Worm (Caenorhabditis elegans): Measurements from ENCODE around the gene srw-38.

The srw-38 gene

DNA sequence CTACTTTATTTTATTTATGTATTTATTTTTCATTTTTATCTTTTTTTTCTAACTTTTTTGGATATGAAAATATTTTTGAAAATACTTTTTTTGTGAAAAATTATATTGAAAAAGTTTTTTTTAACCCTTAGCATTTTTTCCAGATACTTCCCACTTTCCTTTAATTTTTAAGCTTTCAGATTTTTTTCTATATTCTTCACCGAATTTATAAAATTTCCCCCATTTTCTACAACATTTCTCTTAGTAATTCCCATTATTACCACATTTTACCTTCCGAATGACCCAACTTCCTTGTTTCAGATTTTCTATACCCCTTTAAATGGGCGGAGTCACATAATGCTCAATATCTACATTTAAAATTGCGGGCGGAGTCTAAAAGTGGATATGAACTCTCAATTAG, 21.4 kb upstream of the srw-38 start, which contains the start of gene daf-28:
Gene daf-28 (plus strand): TSS at position 301 of the 400 bp plus-strand sequence.
- TF ChIP-seq hmg-4 (GFP tag; optimal IDR thresholded peaks at IDR 0.05): no peak
- TF ChIP-seq pes-1 (GFP tag; IDR thresholded peaks at IDR 0.05): no peak
- no peak for TF ChIP-seq ceh-13 (GFP tag; optimal IDR thresholded peaks at IDR 0.05)
- no peak for TF ChIP-seq sea-1 (GFP tag; conservative IDR thresholded peaks at IDR 0.05)
- TF ChIP-seq ama-1 (optimal IDR thresholded peaks at IDR 0.05): no peak
- no peak for TF ChIP-seq flt-1 (GFP tag; IDR thresholded peaks at IDR 0.05)
- TF ChIP-seq tbx-37 (GFP tag; conservative IDR thresholded peaks at IDR 0.05): no peak

DNA sequence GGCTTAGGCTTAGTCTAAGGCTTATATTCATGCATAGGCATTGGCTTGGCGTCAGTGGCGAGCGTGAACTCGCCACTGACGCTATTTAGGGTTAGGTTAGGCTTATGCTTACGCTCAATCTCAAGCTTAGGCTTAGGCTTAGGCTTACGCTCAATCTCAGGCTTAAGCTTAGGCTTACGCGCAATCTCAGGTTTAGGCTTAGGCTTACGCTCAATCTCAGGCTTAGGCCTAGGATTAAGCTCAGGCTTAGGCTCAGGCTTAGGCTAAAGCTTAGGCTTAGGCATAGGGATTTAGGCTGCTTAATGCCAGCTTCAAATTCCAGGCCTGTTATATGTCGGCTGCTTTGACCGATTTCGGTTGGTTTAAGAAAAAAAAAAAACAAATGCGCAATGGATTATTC, 16.1 kb upstream of the srw-38 start:
- TF ChIP-seq flt-1 (GFP tag; IDR thresholded peaks at IDR 0.05) (no peak), ceh-36 (tag; optimal IDR thresholded peaks at IDR 0.05) (peak; percentile 87)

DNA sequence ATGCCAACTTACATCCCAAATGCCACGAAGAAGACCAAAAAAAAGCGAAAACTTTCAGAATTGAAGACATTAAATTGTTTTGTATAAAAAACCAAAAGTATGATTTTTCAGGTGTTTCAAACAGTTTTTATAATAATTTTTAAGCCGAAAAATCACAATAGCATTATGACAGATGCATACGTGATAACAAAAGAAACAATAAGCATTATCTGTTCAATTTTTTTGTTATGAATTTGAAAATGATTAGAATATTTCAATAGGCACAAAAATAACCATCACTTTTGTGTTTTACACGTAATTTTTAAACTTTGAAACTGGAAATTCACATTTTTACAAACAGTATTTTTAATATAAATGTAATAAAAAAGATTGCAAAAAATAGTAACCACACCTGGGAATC, 14.1 kb upstream of the srw-38 start, which contains the start of gene Y116F11B.17:
Gene Y116F11B.17 (minus strand): TSS at position 101 of the 400 bp plus-strand sequence.
- TF ChIP-seq ama-1 (optimal IDR thresholded peaks at IDR 0.05) (no peak), B0310.2 (tag; optimal IDR thresholded peaks at IDR 0.05) (no peak), aly-1 (tag; optimal IDR thresholded peaks at IDR 0.05) (no peak), F13C5.2 (tag; optimal IDR thresholded peaks at IDR 0.05) (no peak), ets-7 (tag; optimal IDR thresholded peaks at IDR 0.05) (no peak), tbx-11 (GFP tag; IDR thresholded peaks at IDR 0.05) (no peak), sea-1 (GFP tag; conservative IDR thresholded peaks at IDR 0.05) (no peak), tbx-37 (GFP tag; conservative IDR thresholded peaks at IDR 0.05) (no peak), flt-1 (GFP tag; IDR thresholded peaks at IDR 0.05) (no peak), ceh-13 (GFP tag; optimal IDR thresholded peaks at IDR 0.05) (no peak), hnd-1 (tag; optimal IDR thresholded peaks at IDR 0.05) (no peak), scrt-1 (GFP tag; IDR thresholded peaks at IDR 0.05) (no peak), hmg-4 (GFP tag; optimal IDR thresholded peaks at IDR 0.05) (no peak), pes-1 (GFP tag; IDR thresholded peaks at IDR 0.05) (no peak), hmbx-1 (tag; optimal IDR thresholded peaks at IDR 0.05) (no peak), tra-4 (tag; optimal IDR thresholded peaks at IDR 0.05) (no peak), ceh-36 (tag; optimal IDR thresholded peaks at IDR 0.05) (no peak)

DNA sequence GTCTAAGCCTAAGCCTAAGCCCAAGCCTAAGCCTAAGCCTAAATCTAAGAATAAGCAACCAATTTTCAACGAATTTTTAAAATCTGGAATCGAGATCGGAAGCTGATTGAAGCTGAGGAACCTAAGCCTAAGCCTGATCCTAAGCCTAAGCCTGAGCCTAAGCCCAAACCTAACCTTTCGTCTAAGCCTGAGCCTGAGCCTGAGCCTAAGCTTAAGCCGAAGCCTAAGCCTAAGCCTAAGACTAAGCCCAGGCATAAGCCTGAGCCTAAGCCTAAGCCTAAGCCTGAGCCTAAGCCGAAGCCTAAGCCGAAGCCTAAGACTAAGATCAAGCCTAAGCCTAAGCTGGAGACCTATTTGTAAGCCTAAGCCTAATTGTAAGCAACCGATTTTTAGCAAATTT, 8.8 kb upstream of the srw-38 start:
- TF ChIP-seq ama-1 (optimal IDR thresholded peaks at IDR 0.05): no peak
- no peak for TF ChIP-seq ets-7 (tag; optimal IDR thresholded peaks at IDR 0.05)
- no peak for TF ChIP-seq sea-1 (GFP tag; conservative IDR thresholded peaks at IDR 0.05)
- peak; percentile 71 for TF ChIP-seq ceh-36 (tag; optimal IDR thresholded peaks at IDR 0.05)

DNA sequence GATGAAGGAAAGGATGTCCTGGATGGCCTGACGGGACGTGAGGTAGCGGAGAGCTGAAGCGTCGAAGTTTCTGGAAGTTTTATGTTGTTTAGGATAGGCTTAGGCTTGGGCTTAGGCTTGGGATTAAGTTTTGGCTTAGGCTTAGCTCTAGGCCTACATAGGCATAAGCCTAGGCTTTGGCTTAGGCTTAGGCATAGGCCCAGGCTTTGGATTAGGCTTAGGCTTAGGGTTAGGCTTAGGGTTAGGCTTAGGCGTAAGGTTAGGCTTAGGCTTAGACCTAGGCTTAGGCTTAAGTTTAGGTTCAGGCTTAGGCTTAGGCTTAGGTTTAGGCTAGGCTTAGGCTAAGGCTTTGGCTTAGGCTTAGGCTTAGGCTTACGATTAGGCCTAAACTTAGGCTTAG, 7.0 kb upstream of the srw-38 start:
- TF ChIP-seq ceh-36 (tag; optimal IDR thresholded peaks at IDR 0.05) (peak; percentile 88), pes-1 (GFP tag; IDR thresholded peaks at IDR 0.05) (no peak)

DNA sequence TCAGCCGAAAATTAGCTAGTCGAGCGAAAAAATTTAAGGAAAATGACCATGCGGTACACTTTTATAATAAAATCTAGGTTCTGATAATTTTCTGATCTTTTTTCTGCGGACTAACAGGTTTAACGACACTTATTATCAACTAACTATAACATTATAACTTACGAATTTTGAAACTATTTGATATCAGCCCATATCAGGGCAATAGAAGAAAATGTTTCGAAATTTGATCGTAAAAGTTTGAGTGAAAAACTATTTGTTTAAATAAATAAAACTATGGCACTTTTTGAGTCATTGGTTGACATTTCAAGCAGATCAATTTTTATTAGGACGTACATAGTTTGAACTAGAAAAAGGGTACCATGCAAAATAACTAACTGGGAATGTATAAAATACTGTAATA, 5.4 kb upstream of the srw-38 start, which contains the start of gene pcp-4:
Gene pcp-4 (minus strand): TSS at position 197 of the 400 bp plus-strand sequence.
- TF ChIP-seq B0310.2 (tag; optimal IDR thresholded peaks at IDR 0.05) (no peak), sea-1 (GFP tag; conservative IDR thresholded peaks at IDR 0.05) (no peak), tbx-37 (GFP tag; conservative IDR thresholded peaks at IDR 0.05) (no peak), pes-1 (GFP tag; IDR thresholded peaks at IDR 0.05) (no peak), flt-1 (GFP tag; IDR thresholded peaks at IDR 0.05) (no peak), hmg-4 (GFP tag; optimal IDR thresholded peaks at IDR 0.05) (no peak), ets-7 (tag; optimal IDR thresholded peaks at IDR 0.05) (no peak), scrt-1 (GFP tag; IDR thresholded peaks at IDR 0.05) (no peak), ceh-13 (GFP tag; optimal IDR thresholded peaks at IDR 0.05) (no peak), F13C5.2 (tag; optimal IDR thresholded peaks at IDR 0.05) (no peak), ceh-36 (tag; optimal IDR thresholded peaks at IDR 0.05) (no peak), aly-1 (tag; optimal IDR thresholded peaks at IDR 0.05) (no peak), tbx-11 (GFP tag; IDR thresholded peaks at IDR 0.05) (no peak), ama-1 (optimal IDR thresholded peaks at IDR 0.05) (no peak), hmbx-1 (tag; optimal IDR thresholded peaks at IDR 0.05) (no peak), tra-4 (tag; optimal IDR thresholded peaks at IDR 0.05) (no peak), hnd-1 (tag; optimal IDR thresholded peaks at IDR 0.05) (no peak)

DNA sequence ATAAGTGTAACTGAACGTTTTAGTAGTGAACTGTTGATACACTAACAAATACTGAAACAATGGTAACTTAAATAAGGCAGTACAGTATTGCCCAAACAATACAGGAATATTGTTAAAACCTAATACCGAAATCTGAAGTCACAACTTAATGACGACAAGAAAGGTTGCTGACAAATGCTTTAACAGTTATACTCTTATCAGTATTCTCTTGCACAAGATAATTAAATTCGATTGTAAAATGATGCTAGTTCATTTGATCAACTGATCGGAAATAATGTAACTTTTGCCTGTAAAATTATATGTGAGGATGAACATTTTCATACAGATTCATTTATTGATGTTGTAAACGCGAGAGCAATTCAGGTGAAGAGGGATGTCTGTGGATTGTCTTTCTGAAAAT, 4.7 kb upstream of the srw-38 start:
- TF ChIP-seq tbx-11 (GFP tag; IDR thresholded peaks at IDR 0.05) (no peak), aly-1 (tag; optimal IDR thresholded peaks at IDR 0.05) (no peak), ceh-13 (GFP tag; optimal IDR thresholded peaks at IDR 0.05) (no peak), scrt-1 (GFP tag; IDR thresholded peaks at IDR 0.05) (no peak), tbx-37 (GFP tag; conservative IDR thresholded peaks at IDR 0.05) (no peak), ets-7 (tag; optimal IDR thresholded peaks at IDR 0.05) (no peak), sea-1 (GFP tag; conservative IDR thresholded peaks at IDR 0.05) (no peak), B0310.2 (tag; optimal IDR thresholded peaks at IDR 0.05) (no peak), hmbx-1 (tag; optimal IDR thresholded peaks at IDR 0.05) (no peak), pes-1 (GFP tag; IDR thresholded peaks at IDR 0.05) (no peak), hnd-1 (tag; optimal IDR thresholded peaks at IDR 0.05) (no peak), tra-4 (tag; optimal IDR thresholded peaks at IDR 0.05) (no peak), ceh-36 (tag; optimal IDR thresholded peaks at IDR 0.05) (no peak), F13C5.2 (tag; optimal IDR thresholded peaks at IDR 0.05) (no peak), ama-1 (optimal IDR thresholded peaks at IDR 0.05) (no peak), hmg-4 (GFP tag; optimal IDR thresholded peaks at IDR 0.05) (no peak), flt-1 (GFP tag; IDR thresholded peaks at IDR 0.05) (no peak)

DNA sequence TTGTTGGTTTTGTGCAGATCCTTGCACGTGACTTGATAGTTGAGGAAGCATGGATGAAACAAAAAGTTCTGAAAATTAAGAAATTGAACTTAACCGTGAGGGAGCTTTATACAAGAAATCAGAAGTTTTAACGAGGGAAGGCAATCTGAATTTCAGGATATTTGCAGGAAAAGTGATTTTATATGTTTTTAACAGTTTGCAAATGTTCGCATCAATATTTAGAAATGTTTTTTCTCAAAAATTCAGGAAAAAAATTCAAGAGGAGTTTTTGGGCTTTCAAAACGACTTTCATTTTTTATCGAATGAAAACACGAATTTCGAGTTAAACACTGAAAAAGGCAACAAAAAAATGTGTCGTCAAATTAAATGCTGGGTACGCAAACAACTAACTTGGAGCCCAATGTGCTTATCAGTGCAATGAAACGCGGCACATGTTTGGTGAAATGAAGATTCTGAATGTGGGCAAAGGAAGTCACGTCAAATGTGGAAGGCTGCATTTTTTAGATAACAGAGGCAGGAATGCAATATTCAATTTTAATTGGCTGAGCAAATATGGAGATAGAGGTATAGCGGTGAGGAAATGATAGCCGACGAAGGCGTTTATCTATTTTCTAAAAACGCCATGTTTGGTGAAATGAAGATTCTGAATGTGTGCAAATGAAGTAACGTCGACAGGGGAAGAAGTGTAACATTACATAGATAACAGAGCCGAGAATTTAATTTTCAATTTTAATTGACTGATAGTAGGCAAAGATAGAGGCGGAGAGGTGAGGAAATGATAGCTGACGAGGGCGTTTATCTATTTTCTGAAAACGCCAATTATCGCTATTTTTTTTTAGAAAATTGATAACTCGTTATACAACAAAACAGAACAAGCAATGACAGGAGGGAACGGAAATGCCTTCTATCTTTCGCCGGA, 9.9 kb downstream of the srw-38 start, which contains the start of gene Y116F11B.6:
Gene Y116F11B.6 (minus strand): TSS at position 51 of the 919 bp plus-strand sequence.
- TF ChIP-seq ceh-13 (GFP tag; optimal IDR thresholded peaks at IDR 0.05) (no peak), sea-1 (GFP tag; conservative IDR thresholded peaks at IDR 0.05) (no peak), pes-1 (GFP tag; IDR thresholded peaks at IDR 0.05) (no peak), B0310.2 (tag; optimal IDR thresholded peaks at IDR 0.05) (no peak), flt-1 (GFP tag; IDR thresholded peaks at IDR 0.05) (no peak), tbx-37 (GFP tag; conservative IDR thresholded peaks at IDR 0.05) (no peak)

Data from whole organism, early embryonic.